Worm (Caenorhabditis elegans): ENCODE results near the gene npax-1.

- TF ChIP-seq him-1 (tag; optimal IDR thresholded peaks at IDR 0.05) (no peak), dao-5 (tag; optimal IDR thresholded peaks at IDR 0.05) (no peak), W03F9.2 (tag; optimal IDR thresholded peaks at IDR 0.05) (no peak)
These were observed 41.1 kb downstream of the npax-1 start, which contains the start of gene C30G12.2 for ce11 chrII:7289923-7290476.
